Worm (Caenorhabditis elegans): ENCODE measurements around the gene nspe-6.

The nspe-6 gene

DNA sequence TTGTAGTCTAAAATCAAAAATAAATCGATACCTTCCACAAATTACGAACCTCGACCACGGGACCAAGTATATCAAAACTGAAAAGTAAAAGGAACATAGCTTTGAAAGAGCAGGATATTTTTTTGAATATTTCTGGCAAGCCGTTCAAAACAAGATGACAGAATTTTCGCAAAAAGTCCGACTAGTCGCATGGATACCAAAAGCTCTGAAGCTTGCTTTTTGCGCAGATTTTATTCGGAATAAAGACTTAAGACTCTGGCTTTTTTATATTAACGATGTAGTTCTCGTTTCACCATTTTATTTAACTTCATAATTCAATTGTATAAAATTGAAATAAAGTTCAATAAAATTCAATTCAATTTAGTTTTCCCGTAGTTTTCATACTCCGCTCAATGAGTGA lies 42.4 kb downstream of the nspe-6 start, which contains the start of gene Y38E10A.2:
Gene Y38E10A.2 (minus strand): TSS at position 101 of the 400 bp plus-strand sequence.
- TF ChIP-seq rnt-1 (tag; optimal IDR thresholded peaks at IDR 0.05) (no peak), ceh-31 (tag; optimal IDR thresholded peaks at IDR 0.05) (no peak), ets-4 (tag; optimal IDR thresholded peaks at IDR 0.05) (no peak), C38D4.7 (GFP tag; optimal IDR thresholded peaks at IDR 0.05) (no peak), ref-2 (tag; optimal IDR thresholded peaks at IDR 0.05) (no peak), lim-6 (tag; optimal IDR thresholded peaks at IDR 0.05) (no peak), unc-3 (GFP tag; conservative IDR thresholded peaks at IDR 0.05) (no peak), unc-3 (tag; optimal IDR thresholded peaks at IDR 0.05) (no peak), dmd-4 (tag; optimal IDR thresholded peaks at IDR 0.05; ENCODE audit: borderline replicate concordance) (no peak), syd-9 (tag; optimal IDR thresholded peaks at IDR 0.05) (no peak)

DNA sequence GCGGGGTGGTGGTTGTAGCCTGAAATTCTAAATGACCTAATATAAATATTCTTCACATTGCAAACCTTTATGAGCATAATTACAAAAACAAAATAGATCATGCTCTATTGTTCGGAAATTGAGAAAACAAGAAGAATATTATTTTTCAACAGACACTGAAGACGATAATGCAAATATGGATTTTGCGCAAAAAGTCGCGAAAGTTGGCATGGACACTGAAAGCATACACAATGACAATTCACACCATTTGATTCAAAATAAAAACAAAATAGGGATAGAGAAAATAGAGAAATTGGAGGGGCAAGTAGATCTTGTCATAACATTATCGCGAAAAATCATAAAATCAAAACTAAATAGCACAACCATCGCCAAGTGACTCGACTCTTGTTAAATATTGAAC lies 43.2 kb downstream of the nspe-6 start, which contains the start of gene Y38E10A.35:
Gene Y38E10A.35 (minus strand): TSS at position 101 of the 400 bp plus-strand sequence.
- TF ChIP-seq ama-1 (optimal IDR thresholded peaks at IDR 0.05) (no peak), lim-6 (tag; optimal IDR thresholded peaks at IDR 0.05) (no peak), K02D7.2 (tag; optimal IDR thresholded peaks at IDR 0.05) (no peak), nfya-1 (tag; optimal IDR thresholded peaks at IDR 0.05) (no peak), pat-9 (tag; optimal IDR thresholded peaks at IDR 0.05) (no peak), pros-1 (tag; optimal IDR thresholded peaks at IDR 0.05) (no peak), ceh-30 (tag; optimal IDR thresholded peaks at IDR 0.05) (no peak), unc-3 (GFP tag; conservative IDR thresholded peaks at IDR 0.05) (no peak), unc-3 (tag; optimal IDR thresholded peaks at IDR 0.05) (no peak), elt-4 (tag; optimal IDR thresholded peaks at IDR 0.05) (no peak)

DNA sequence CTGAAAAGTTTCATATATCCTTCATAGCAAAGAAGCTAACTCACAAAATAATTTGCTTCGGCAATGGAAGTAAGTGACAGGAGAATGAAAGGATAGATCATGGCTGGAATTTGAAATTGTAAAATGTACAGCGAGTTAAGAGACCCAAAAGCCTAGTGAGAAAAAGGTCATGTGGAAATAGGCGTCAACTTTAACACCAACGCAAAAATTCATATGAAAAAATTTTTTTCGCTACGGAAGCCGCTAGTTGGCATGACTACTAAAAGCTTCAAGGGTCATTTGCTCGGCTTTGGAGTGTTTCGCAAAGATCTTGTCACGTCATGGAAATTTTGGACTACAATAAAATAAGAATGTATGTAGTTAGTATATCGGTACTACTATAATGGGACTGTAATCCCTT lies 45.5 kb downstream of the nspe-6 start, which contains the start of gene Y38E10A.1:
Gene Y38E10A.1 (minus strand): TSS at position 101 of the 400 bp plus-strand sequence.
- TF ChIP-seq C08G9.2 (tag; optimal IDR thresholded peaks at IDR 0.05) (no peak), ttx-3 (tag; optimal IDR thresholded peaks at IDR 0.05) (no peak), ama-1 (optimal IDR thresholded peaks at IDR 0.05) (no peak), nhr-232 (tag; optimal IDR thresholded peaks at IDR 0.05) (no peak), T23F11.4 (GFP tag; optimal IDR thresholded peaks at IDR 0.05) (no peak), lim-6 (tag; optimal IDR thresholded peaks at IDR 0.05) (no peak), ceh-31 (tag; optimal IDR thresholded peaks at IDR 0.05) (no peak), C38D4.7 (GFP tag; optimal IDR thresholded peaks at IDR 0.05) (no peak), fkh-6 (tag; optimal IDR thresholded peaks at IDR 0.05) (no peak), elt-2 (tag; optimal IDR thresholded peaks at IDR 0.05) (no peak), ceh-22 (tag; optimal IDR thresholded peaks at IDR 0.05) (no peak), unc-3 (GFP tag; conservative IDR thresholded peaks at IDR 0.05) (no peak), unc-3 (tag; optimal IDR thresholded peaks at IDR 0.05) (no peak), unc-86 (tag; optimal IDR thresholded peaks at IDR 0.05) (no peak), hlh-15 (tag; optimal IDR thresholded peaks at IDR 0.05) (no peak), pat-9 (tag; optimal IDR thresholded peaks at IDR 0.05) (no peak), ceh-18 (tag; optimal IDR thresholded peaks at IDR 0.05) (no peak), ahr-1 (tag; optimal IDR thresholded peaks at IDR 0.05) (no peak)

DNA sequence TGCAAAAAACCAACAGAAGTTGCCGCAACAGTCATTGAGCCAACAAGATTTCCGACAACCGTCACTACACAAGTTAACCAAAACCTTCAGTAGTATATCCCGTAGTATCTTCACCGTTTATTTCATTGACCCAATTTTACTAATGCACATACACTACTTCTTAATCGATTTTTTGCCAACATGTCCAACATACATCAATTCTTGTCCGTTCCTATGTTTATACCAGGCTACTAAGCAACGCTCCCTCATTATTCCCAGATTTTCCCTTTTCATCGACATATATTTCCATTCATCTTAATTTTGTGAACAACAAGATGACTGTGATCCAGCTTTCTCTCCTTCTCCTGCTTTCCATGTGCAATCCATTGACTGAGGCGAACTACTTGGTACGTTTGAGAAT lies 50.1 kb downstream of the nspe-6 start, which contains the start of gene F49C5.7:
Gene F49C5.7 (plus strand): TSS at position 301 of the 400 bp plus-strand sequence.
- no peak for TF ChIP-seq hlh-15 (tag; optimal IDR thresholded peaks at IDR 0.05)
- TF ChIP-seq elt-2 (tag; optimal IDR thresholded peaks at IDR 0.05), result no peak
- TF ChIP-seq ceh-31 (tag; optimal IDR thresholded peaks at IDR 0.05), result no peak
- no peak for TF ChIP-seq eyg-1 (tag; optimal IDR thresholded peaks at IDR 0.05)
- TF ChIP-seq pha-4 (tag; optimal IDR thresholded peaks at IDR 0.05), result no peak
- TF ChIP-seq hlh-8 (tag; optimal IDR thresholded peaks at IDR 0.05), result no peak
- no peak for TF ChIP-seq lin-11 (tag; optimal IDR thresholded peaks at IDR 0.05)
- TF ChIP-seq tbx-2 (tag; optimal IDR thresholded peaks at IDR 0.05), result no peak
- TF ChIP-seq dve-1 (tag; optimal IDR thresholded peaks at IDR 0.05), result no peak
- TF ChIP-seq elt-4 (tag; optimal IDR thresholded peaks at IDR 0.05), result no peak
- no peak for TF ChIP-seq npax-4 (tag; optimal IDR thresholded peaks at IDR 0.05)
- no peak for TF ChIP-seq pat-9 (tag; optimal IDR thresholded peaks at IDR 0.05)
- no peak for TF ChIP-seq mec-3 (tag; optimal IDR thresholded peaks at IDR 0.05; ENCODE audit: borderline replicate concordance)
- no peak for TF ChIP-seq pha-2 (tag; optimal IDR thresholded peaks at IDR 0.05)
- TF ChIP-seq unc-42 (tag; optimal IDR thresholded peaks at IDR 0.05), result no peak

Data from whole organism, late embryonic.